Worm (Caenorhabditis elegans) whole organism, late embryonic: ENCODE data around the gene gei-1.
A peak's percentile ranks its signal among the peaks of the same experiment; 100 is the strongest.

Source experiments
- C08G9.2 ChIP-seq: sonication (generic microtip); optimal IDR thresholded peaks from 2 replicates; lab custom pipeline; 2016; ENCODE audit warnings: mild to moderate bottlenecking, missing genetic modification characterization, moderate library complexity, missing compliant biosample characterization
- F13H6.1 ChIP-seq: sonication (generic microtip); optimal IDR thresholded peaks from 2 replicates; lab custom pipeline; 2016; ENCODE audit warnings: missing genetic modification characterization, missing compliant biosample characterization
- K02D7.2 ChIP-seq: sonication (generic microtip); optimal IDR thresholded peaks from 2 replicates; lab custom pipeline; 2017; ENCODE audit warnings: mild to moderate bottlenecking, missing genetic modification characterization, missing compliant biosample characterization
- T23F11.4 ChIP-seq: fragments of 200-800 bp; sonication (Bioruptor generic); optimal IDR thresholded peaks from 2 replicates; lab custom pipeline; 2018; ENCODE audit warnings: mild to moderate bottlenecking, missing genetic modification characterization, missing compliant biosample characterization
- Y22D7AL.16 ChIP-seq: sonication (generic microtip); optimal IDR thresholded peaks from 2 replicates; lab custom pipeline; 2016; ENCODE audit warnings: missing genetic modification characterization, missing compliant biosample characterization
- ahr-1 ChIP-seq: sonication (generic microtip); optimal IDR thresholded peaks from 2 replicates; lab custom pipeline; 2016; ENCODE audit warnings: missing genetic modification characterization, missing compliant biosample characterization
- ama-1 ChIP-seq: fragments of 150-350 bp; optimal IDR thresholded peaks from 2 replicates; lab custom pipeline; 2014
- ceh-22 ChIP-seq: sonication (generic microtip); optimal IDR thresholded peaks from 2 replicates; lab custom pipeline; 2017; ENCODE audit warnings: missing biosample characterization, missing genetic modification characterization
- ceh-30 ChIP-seq: fragments of 150-350 bp; optimal IDR thresholded peaks from 2 replicates; lab custom pipeline; 2014; ENCODE audit warnings: missing biosample characterization, missing genetic modification characterization
- ceh-34 ChIP-seq: sonication (generic microtip); optimal IDR thresholded peaks from 2 replicates; lab custom pipeline; 2016; ENCODE audit warnings: mild to moderate bottlenecking, missing genetic modification characterization, missing compliant biosample characterization
- ceh-45 ChIP-seq: fragments of 200-800 bp; sonication (Bioruptor generic); IDR thresholded peaks from 2 replicates; pipeline ENCODE4 v1.3.6; 2022; ENCODE audit warnings: missing genetic modification reagents, missing genetic modification characterization, missing compliant biosample characterization
- ceh-48 ChIP-seq: sonication (generic microtip); optimal IDR thresholded peaks from 2 replicates; lab custom pipeline; 2016; ENCODE audit warnings: missing genetic modification characterization, inconsistent platforms, missing compliant biosample characterization
- dve-1 ChIP-seq: sonication (generic microtip); optimal IDR thresholded peaks from 2 replicates; lab custom pipeline; 2017; ENCODE audit warnings: antibody characterized with exemption, mild to moderate bottlenecking, missing genetic modification characterization, missing compliant biosample characterization
- elt-2 ChIP-seq: sonication (generic microtip); optimal IDR thresholded peaks from 2 replicates; lab custom pipeline; 2016; ENCODE audit warnings: missing genetic modification reagents, missing genetic modification characterization, missing compliant biosample characterization
- ets-4 ChIP-seq: sonication (generic microtip); optimal IDR thresholded peaks from 2 replicates; lab custom pipeline; 2016; ENCODE audit warnings: missing genetic modification characterization, missing compliant biosample characterization
- fax-1 ChIP-seq: sonication (generic microtip); optimal IDR thresholded peaks from 2 replicates; lab custom pipeline; 2016; ENCODE audit warnings: missing genotype, missing genetic modification characterization, missing compliant biosample characterization
- hlh-13 ChIP-seq: fragments of 200-800 bp; sonication (Bioruptor generic); optimal IDR thresholded peaks from 2 replicates; lab custom pipeline; 2018; ENCODE audit warnings: mild to moderate bottlenecking, missing genetic modification characterization, missing compliant biosample characterization
- hlh-15 ChIP-seq: sonication (generic microtip); optimal IDR thresholded peaks from 2 replicates; lab custom pipeline; 2016; ENCODE audit warnings: missing genetic modification characterization, missing compliant biosample characterization
- hlh-6 ChIP-seq: sonication (generic microtip); optimal IDR thresholded peaks from 2 replicates; lab custom pipeline; 2016; ENCODE audit warnings: missing genotype, missing genetic modification characterization, missing compliant biosample characterization
- hlh-8 ChIP-seq: sonication (generic microtip); optimal IDR thresholded peaks from 2 replicates; lab custom pipeline; 2016; ENCODE audit warnings: missing genotype, missing genetic modification characterization, missing compliant biosample characterization
- lim-6 ChIP-seq: sonication (generic microtip); optimal IDR thresholded peaks from 2 replicates; lab custom pipeline; 2016; ENCODE audit warnings: missing genetic modification characterization, missing compliant biosample characterization
- lin-11 ChIP-seq: fragments of 200-800 bp; sonication (Bioruptor generic); optimal IDR thresholded peaks from 2 replicates; lab custom pipeline; 2018; ENCODE audit warnings: mild to moderate bottlenecking, missing genetic modification characterization, missing compliant biosample characterization
- nhr-11 ChIP-seq: fragments of 150-350 bp; optimal IDR thresholded peaks from 2 replicates; lab custom pipeline; 2014; ENCODE audit warnings: missing biosample characterization, missing genetic modification characterization
- pax-1 ChIP-seq: fragments of 150-350 bp; optimal IDR thresholded peaks from 2 replicates; lab custom pipeline; 2014; ENCODE audit warnings: missing biosample characterization, missing genetic modification characterization
- pha-2 ChIP-seq: sonication (generic microtip); optimal IDR thresholded peaks from 2 replicates; lab custom pipeline; 2017; ENCODE audit warnings: mild to moderate bottlenecking, missing genetic modification characterization, missing compliant biosample characterization
- pqm-1 ChIP-seq: sonication (generic microtip); optimal IDR thresholded peaks from 2 replicates; lab custom pipeline; 2016; ENCODE audit warnings: missing genetic modification characterization, missing compliant biosample characterization
- pros-1 ChIP-seq: fragments of 150-350 bp; optimal IDR thresholded peaks from 2 replicates; lab custom pipeline; 2014; ENCODE audit warnings: missing biosample characterization, missing genetic modification reagents, missing genetic modification characterization
- sox-4 ChIP-seq: sonication (generic microtip); optimal IDR thresholded peaks from 2 replicates; lab custom pipeline; 2017; ENCODE audit warnings: mild to moderate bottlenecking, missing genetic modification characterization, inconsistent platforms, missing compliant biosample characterization
- ttx-3 ChIP-seq: sonication (generic microtip); optimal IDR thresholded peaks from 2 replicates; lab custom pipeline; 2016; ENCODE audit warnings: missing genetic modification reagents, missing genetic modification characterization, missing compliant biosample characterization
- unc-3 ChIP-seq, 2 experiments: fragments of 200-800 bp in 1 of 2; sonication (Bioruptor generic) in 1 of 2; sonication (generic microtip) in 1 of 2; conservative IDR thresholded peaks in 1 of 2; optimal IDR thresholded peaks in 1 of 2; 2 replicates each; pipeline versions ENCODE4 v1.3.6 to Lab custom; 2016 to 2022; ENCODE audit warnings: missing compliant biosample characterization in 2 of 2, missing genetic modification characterization in 2 of 2, missing genetic modification reagents in 1 of 2
- unc-42 ChIP-seq: sonication (generic microtip); optimal IDR thresholded peaks from 2 replicates; lab custom pipeline; 2016; ENCODE audit warnings: missing genotype, missing genetic modification characterization, missing compliant biosample characterization
- unc-55 ChIP-seq: sonication (generic microtip); optimal IDR thresholded peaks from 2 replicates; lab custom pipeline; 2017; ENCODE audit warnings: missing biosample characterization, missing genetic modification reagents, missing genetic modification characterization
- zip-5 ChIP-seq: sonication (generic microtip); optimal IDR thresholded peaks from 2 replicates; lab custom pipeline; 2016; ENCODE audit warnings: missing genetic modification characterization, missing compliant biosample characterization

Gene gei-1

ce11 chrIII:3370054-3370453 lies 25.4 kb downstream of the gei-1 start, which contains the start of gene prk-2:
Gene prk-2 (minus strand): TSS chrIII:3370209.
- no peak for TF ChIP-seq lim-6
- TF ChIP-seq elt-2 (tag; lab: Kevin White, UChicago) = peak; percentile 90
- TF ChIP-seq, all 69 proteins: peak for 1

- TF ChIP-seq elt-2 (tag; lab: Kevin White, UChicago) (peak; percentile 53), hlh-13 (no peak)
Observed at ce11 chrIII:3370770-3371169, 26.1 kb downstream of the gei-1 start.

- no peak for TF ChIP-seq ceh-30 (tag; lab: Kevin White, UChicago)
- no peak for TF ChIP-seq C08G9.2
- TF ChIP-seq hlh-6 (tag; lab: Kevin White, UChicago) = no peak
- TF ChIP-seq, all 69 proteins: peak for 0
Observed at ce11 chrIII:3372278-3372677, 27.6 kb downstream of the gei-1 start.

- TF ChIP-seq ceh-30 (tag; lab: Kevin White, UChicago) = no peak
- TF ChIP-seq fax-1 = no peak
- TF ChIP-seq zip-5 (tag; lab: Kevin White, UChicago) = no peak
- TF ChIP-seq unc-55 (GFP tag; lab: Kevin White, UChicago) = no peak
- no peak for TF ChIP-seq hlh-6 (tag; lab: Kevin White, UChicago)
- TF ChIP-seq T23F11.4 (GFP tag; lab: Kevin White, UChicago) = no peak
- TF ChIP-seq Y22D7AL.16 (tag; lab: Kevin White, UChicago) = no peak
- no peak for TF ChIP-seq ceh-34 (tag; lab: Kevin White, UChicago)
- TF ChIP-seq pros-1 (tag; lab: Kevin White, UChicago) = no peak
- no peak for TF ChIP-seq ceh-45 (GFP tag; lab: Robert Waterston, UW)
- TF ChIP-seq hlh-13 = no peak
- TF ChIP-seq unc-42 (tag; lab: Kevin White, UChicago) = no peak
- no peak for TF ChIP-seq lin-11 (tag; lab: Kevin White, UChicago)
- TF ChIP-seq F13H6.1 (tag; lab: Kevin White, UChicago) = no peak
- TF ChIP-seq ama-1 (lab: Kevin White, UChicago) = no peak
- no peak for TF ChIP-seq ceh-48 (tag; lab: Kevin White, UChicago)
- TF ChIP-seq sox-4 (tag; lab: Kevin White, UChicago) = no peak
- TF ChIP-seq, all 69 proteins: peak for 0
Observed at ce11 chrIII:3377134-3377533, 32.5 kb downstream of the gei-1 start.

ce11 chrIII:3377700-3378099 lies 33.0 kb downstream of the gei-1 start:
- no peak for TF ChIP-seq ceh-22 (tag; lab: Kevin White, UChicago)
- TF ChIP-seq ceh-45 (GFP tag; lab: Robert Waterston, UW) = no peak
- no peak for TF ChIP-seq dve-1 (tag; lab: Kevin White, UChicago)
- no peak for TF ChIP-seq ahr-1 (tag; lab: Kevin White, UChicago)
- TF ChIP-seq pha-2 (tag; lab: Kevin White, UChicago) = no peak
- TF ChIP-seq unc-3 (GFP tag; conservative IDR thresholded peaks at IDR 0.05; lab: Robert Waterston, UW) = no peak
- no peak for TF ChIP-seq unc-3 (tag; optimal IDR thresholded peaks at IDR 0.05; lab: Kevin White, UChicago)
- TF ChIP-seq K02D7.2 (tag; lab: Kevin White, UChicago) = no peak
- TF ChIP-seq pqm-1 (tag; lab: Kevin White, UChicago) = no peak
- no peak for TF ChIP-seq hlh-8 (tag; lab: Kevin White, UChicago)
- TF ChIP-seq ets-4 (tag; lab: Kevin White, UChicago) = no peak
- TF ChIP-seq ceh-48 (tag; lab: Kevin White, UChicago) = no peak
- TF ChIP-seq ttx-3 (tag; lab: Kevin White, UChicago) = no peak
- TF ChIP-seq pax-1 (tag; lab: Kevin White, UChicago) = no peak
- no peak for TF ChIP-seq sox-4 (tag; lab: Kevin White, UChicago)
- TF ChIP-seq hlh-15 (tag; lab: Kevin White, UChicago) = no peak
- TF ChIP-seq unc-55 (GFP tag; lab: Kevin White, UChicago) = no peak

ce11 chrIII:3381866-3382265 lies 37.2 kb downstream of the gei-1 start:
- TF ChIP-seq unc-3 (GFP tag; conservative IDR thresholded peaks at IDR 0.05; lab: Robert Waterston, UW) = no peak
- peak; percentile 61 for TF ChIP-seq unc-3 (tag; optimal IDR thresholded peaks at IDR 0.05; lab: Kevin White, UChicago)
- no peak for TF ChIP-seq nhr-11 (tag; lab: Kevin White, UChicago)
- no peak for TF ChIP-seq hlh-8 (tag; lab: Kevin White, UChicago)
